Worm (Caenorhabditis elegans) whole organism, L1 larva: ENCODE results near the gene M88.4.

Experiments used
- aly-2 ChIP-seq: fragments of 150-350 bp; optimal IDR thresholded peaks from 2 replicates; lab custom pipeline; 2014; ENCODE audit warnings: missing biosample characterization, missing genetic modification characterization
- blmp-1 ChIP-seq: fragments of 150-350 bp; optimal IDR thresholded peaks from 2 replicates; lab custom pipeline; 2014; ENCODE audit warnings: missing biosample characterization, missing genetic modification characterization
- ceh-63 ChIP-seq: fragments of 200-800 bp; sonication (Bioruptor generic); optimal IDR thresholded peaks from 2 replicates; lab custom pipeline; 2018; ENCODE audit warnings: mild to moderate bottlenecking, missing genetic modification characterization, missing compliant biosample characterization
- ces-1 ChIP-seq: fragments of 150-350 bp; optimal IDR thresholded peaks from 2 replicates; lab custom pipeline; 2014; ENCODE audit warnings: missing biosample characterization, missing genetic modification reagents, missing genetic modification characterization
- efl-1 ChIP-seq, 4 experiments: fragments of 150-350 bp; optimal IDR thresholded peaks in 3 of 4; peaks in 1 of 4; 1 replicate in 1 of 4; 2 replicates in 3 of 4; lab custom pipeline; 2014; ENCODE audit warnings: missing biosample characterization in 2 of 4, missing genetic modification characterization in 2 of 4, missing genetic modification reagents in 2 of 4
- efl-3 ChIP-seq: fragments of 200-800 bp; sonication (Bioruptor generic); optimal IDR thresholded peaks from 2 replicates; lab custom pipeline; 2018; ENCODE audit warnings: mild to moderate bottlenecking, missing genetic modification characterization, missing compliant biosample characterization
- elt-2 ChIP-seq: sonication (generic microtip); optimal IDR thresholded peaks from 2 replicates; lab custom pipeline; 2016; ENCODE audit warnings: missing genetic modification characterization, mild to moderate bottlenecking, inconsistent platforms, missing compliant biosample characterization, missing genetic modification reagents
- elt-3 ChIP-seq, 6 experiments: fragments of 150-350 bp in 1 of 6; sonication (generic microtip); optimal IDR thresholded peaks; 2 replicates each; lab custom pipeline; 2017 to 2018; ENCODE audit warnings: missing biosample characterization in 6 of 6, missing genetic modification characterization in 6 of 6, inconsistent platforms in 1 of 6
- fkh-10 ChIP-seq: sonication (generic microtip); optimal IDR thresholded peaks from 2 replicates; lab custom pipeline; 2017; ENCODE audit warnings: missing biosample characterization, missing genetic modification reagents, missing genetic modification characterization
- fos-1 ChIP-seq: fragments of 150-350 bp; optimal IDR thresholded peaks from 2 replicates; lab custom pipeline; 2014; ENCODE audit warnings: missing biosample characterization, missing genetic modification characterization
- grh-1 ChIP-seq: fragments of 200-800 bp; sonication (Bioruptor generic); IDR thresholded peaks from 2 replicates; pipeline ENCODE4 v1.3.6; 2022; ENCODE audit warnings: missing genetic modification reagents, missing genetic modification characterization, missing compliant biosample characterization
- hlh-4 ChIP-seq: sonication (generic microtip); optimal IDR thresholded peaks from 2 replicates; lab custom pipeline; 2016; ENCODE audit warnings: mild to moderate bottlenecking, missing genetic modification characterization, missing compliant biosample characterization
- hpl-2 ChIP-seq: fragments of 150-350 bp; optimal IDR thresholded peaks from 2 replicates; lab custom pipeline; 2014; ENCODE audit warnings: missing biosample characterization, missing genetic modification reagents, missing genetic modification characterization
- irx-1 ChIP-seq: sonication (generic microtip); optimal IDR thresholded peaks from 2 replicates; lab custom pipeline; 2016; ENCODE audit warnings: missing genetic modification characterization, missing compliant biosample characterization
- jun-1 ChIP-seq: fragments of 150-350 bp; optimal IDR thresholded peaks from 2 replicates; lab custom pipeline; 2014; ENCODE audit warnings: missing biosample characterization, missing genetic modification reagents, missing genetic modification characterization
- lin-14 ChIP-seq: fragments of 200-800 bp; sonication (Bioruptor generic); optimal IDR thresholded peaks from 2 replicates; lab custom pipeline; 2018; ENCODE audit warnings: mild to moderate bottlenecking, missing genetic modification characterization, moderate library complexity, missing compliant biosample characterization
- lin-15B ChIP-seq: fragments of 150-350 bp; sonication (generic microtip); optimal IDR thresholded peaks from 3 replicates; lab custom pipeline; 2014; ENCODE audit warnings: missing biosample characterization, missing genetic modification characterization
- lin-35 ChIP-seq, 2 experiments: fragments of 150-350 bp; optimal IDR thresholded peaks; 2 replicates each; lab custom pipeline; 2014; ENCODE audit warnings: missing biosample characterization in 2 of 2, missing genetic modification characterization in 2 of 2, missing genetic modification reagents in 2 of 2
- mdl-1 ChIP-seq, 2 experiments: fragments of 150-350 bp; optimal IDR thresholded peaks; 2 replicates each; lab custom pipeline; 2014 to 2017; ENCODE audit warnings: missing biosample characterization in 2 of 2, missing genetic modification characterization in 2 of 2, inconsistent platforms in 1 of 2
- nhr-11 ChIP-seq: fragments of 150-350 bp; optimal IDR thresholded peaks from 2 replicates; lab custom pipeline; 2014; ENCODE audit warnings: missing biosample characterization, missing genetic modification characterization
- nhr-20 ChIP-seq: sonication (generic microtip); optimal IDR thresholded peaks from 2 replicates; lab custom pipeline; 2016; ENCODE audit warnings: mild to moderate bottlenecking, missing genetic modification characterization, missing compliant biosample characterization
- nhr-47 ChIP-seq: sonication (generic microtip); optimal IDR thresholded peaks from 2 replicates; lab custom pipeline; 2016; ENCODE audit warnings: mild to moderate bottlenecking, missing genetic modification characterization, moderate library complexity, missing compliant biosample characterization
- nhr-76 ChIP-seq: sonication (generic microtip); optimal IDR thresholded peaks from 2 replicates; lab custom pipeline; 2017; ENCODE audit warnings: missing biosample characterization, missing genetic modification characterization
- nhr-85 ChIP-seq: sonication (generic microtip); peaks from one replicate; lab custom pipeline; 2016; ENCODE audit warnings: missing genetic modification characterization, inconsistent platforms, missing compliant biosample characterization
- nhr-90 ChIP-seq: sonication (generic microtip); optimal IDR thresholded peaks from 2 replicates; lab custom pipeline; 2016; ENCODE audit warnings: mild to moderate bottlenecking, missing genetic modification characterization, missing compliant biosample characterization; ENCODE audit not compliant: poor library complexity
- pag-3 ChIP-seq: sonication (generic microtip); optimal IDR thresholded peaks from 2 replicates; lab custom pipeline; 2017; ENCODE audit warnings: missing genetic modification characterization, mild to moderate bottlenecking, missing compliant biosample characterization, antibody characterized with exemption, borderline replicate concordance; ENCODE audit not compliant: insufficient read depth
- pqm-1 ChIP-seq: sonication (generic microtip); optimal IDR thresholded peaks from 3 replicates; lab custom pipeline; 2017; ENCODE audit warnings: missing biosample characterization, missing genetic modification characterization
- skn-1 ChIP-seq: fragments of 150-350 bp; optimal IDR thresholded peaks from 2 replicates; lab custom pipeline; 2014; ENCODE audit warnings: missing biosample characterization, missing genetic modification characterization
- snpc-4 ChIP-seq: fragments of 150-350 bp; optimal IDR thresholded peaks from 2 replicates; lab custom pipeline; 2014; ENCODE audit warnings: missing biosample characterization, missing genetic modification characterization
- sox-4 ChIP-seq: sonication (generic microtip); optimal IDR thresholded peaks from 2 replicates; lab custom pipeline; 2016; ENCODE audit warnings: missing genetic modification characterization, missing compliant biosample characterization
- tbx-2 ChIP-seq: sonication (generic microtip); optimal IDR thresholded peaks from 2 replicates; lab custom pipeline; 2016; ENCODE audit warnings: missing genetic modification characterization, missing compliant biosample characterization
- unc-86 ChIP-seq: sonication (generic microtip); optimal IDR thresholded peaks from 2 replicates; lab custom pipeline; 2016; ENCODE audit warnings: missing genetic modification characterization, missing compliant biosample characterization
- vab-15 ChIP-seq: sonication (generic microtip); optimal IDR thresholded peaks from 2 replicates; lab custom pipeline; 2017; ENCODE audit warnings: missing genotype, mild to moderate bottlenecking, missing genetic modification characterization, missing compliant biosample characterization
- xbp-1 ChIP-seq: sonication (generic microtip); optimal IDR thresholded peaks from 2 replicates; lab custom pipeline; 2016; ENCODE audit warnings: missing genetic modification characterization, missing compliant biosample characterization
- zag-1 ChIP-seq: fragments of 150-350 bp; optimal IDR thresholded peaks from 2 replicates; lab custom pipeline; 2014; ENCODE audit warnings: missing biosample characterization, missing genetic modification characterization
- ztf-11 ChIP-seq, 2 experiments: sonication (generic microtip); optimal IDR thresholded peaks; 2 replicates each; lab custom pipeline; 2016 to 2017; ENCODE audit warnings: missing genetic modification characterization in 2 of 2, missing biosample characterization in 1 of 2, missing compliant biosample characterization in 1 of 2

The M88.4 gene

DNA sequence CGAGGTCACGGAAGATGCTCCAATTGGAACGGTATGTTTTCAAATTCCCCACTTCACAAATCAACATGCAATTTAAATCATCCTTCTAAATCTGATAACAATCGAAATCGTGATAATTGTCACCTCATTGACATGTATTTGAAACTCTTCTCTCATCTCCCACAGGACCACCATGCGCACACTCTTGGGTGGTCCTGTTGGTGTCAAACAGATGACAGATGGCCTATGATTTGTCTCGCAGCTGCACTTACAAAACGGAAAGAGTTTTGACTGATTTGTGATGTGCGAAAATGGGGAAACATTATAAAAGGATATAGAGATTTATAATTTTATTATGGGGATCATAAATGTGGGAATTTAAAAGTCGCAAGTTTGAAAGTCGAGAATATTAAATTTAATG lies 25.4 kb upstream of the M88.4 start:
- TF ChIP-seq lin-14 (GFP tag; lab: Kevin White, UChicago): peak; percentile 27
- no peak for TF ChIP-seq efl-3

DNA sequence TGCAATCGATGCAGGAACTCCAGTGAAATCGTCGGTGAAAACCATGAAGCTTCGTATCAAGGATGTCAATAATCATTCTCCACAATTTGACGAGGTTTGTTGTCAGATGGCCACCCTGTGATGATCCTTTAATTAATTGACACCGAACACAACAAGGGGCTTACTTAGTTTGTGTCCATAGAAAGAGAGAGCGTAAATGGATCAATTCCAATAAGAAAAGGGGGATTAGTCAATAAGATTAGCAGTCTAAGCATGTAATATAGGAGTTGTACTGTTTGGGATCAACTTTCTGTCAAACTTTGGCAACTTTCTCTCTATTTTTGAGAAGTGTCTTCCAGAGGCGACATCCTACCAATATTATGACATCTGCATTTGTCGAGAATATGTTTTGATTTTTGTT lies 24.8 kb upstream of the M88.4 start:
- no peak for TF ChIP-seq xbp-1 (tag; lab: Kevin White, UChicago)
- no peak for TF ChIP-seq pag-3 (tag; lab: Kevin White, UChicago)
- TF ChIP-seq unc-86 (tag; lab: Kevin White, UChicago): no peak
- TF ChIP-seq skn-1 (tag; lab: Kevin White, UChicago): no peak
- TF ChIP-seq sox-4 (tag; lab: Kevin White, UChicago): no peak
- no peak for TF ChIP-seq elt-3 (tag; optimal IDR thresholded peaks at IDR 0.05; lab: Kevin White, UChicago)
- TF ChIP-seq elt-2 (tag; lab: Kevin White, UChicago): no peak
- TF ChIP-seq aly-2 (tag; lab: Kevin White, UChicago): no peak
- TF ChIP-seq mdl-1 (tag; optimal IDR thresholded peaks at IDR 0.05; lab: Kevin White, UChicago): no peak
- TF ChIP-seq nhr-11 (tag; lab: Kevin White, UChicago): no peak
- no peak for TF ChIP-seq zag-1 (tag; lab: Kevin White, UChicago)
- no peak for TF ChIP-seq hlh-4
- no peak for TF ChIP-seq irx-1 (tag; lab: Kevin White, UChicago)
- no peak for TF ChIP-seq hpl-2
- no peak for TF ChIP-seq jun-1
- no peak for TF ChIP-seq ceh-63 (GFP tag; lab: Kevin White, UChicago)
- TF ChIP-seq lin-35 (GFP tag; optimal IDR thresholded peaks at IDR 0.05; lab: Kevin White, UChicago): no peak

DNA sequence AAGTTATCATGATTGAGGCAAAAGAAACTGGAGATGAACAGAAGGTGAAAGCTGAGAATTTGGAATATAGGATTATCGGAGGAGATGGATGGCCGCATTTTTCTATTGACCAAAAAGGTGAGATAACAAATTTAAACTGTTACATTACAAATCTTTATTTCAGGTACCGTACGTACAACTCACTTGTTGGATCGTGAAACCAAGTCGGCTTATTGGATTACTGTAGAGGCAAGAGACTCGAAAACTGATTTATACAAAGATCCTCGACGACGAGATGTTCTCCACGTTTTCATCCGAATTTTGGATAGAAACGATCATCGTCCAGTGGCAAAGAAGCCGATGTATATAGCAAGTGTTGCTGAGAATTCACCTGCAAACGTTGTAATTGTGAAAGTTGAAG lies 22.8 kb upstream of the M88.4 start:
- TF ChIP-seq ztf-11 (tag; optimal IDR thresholded peaks at IDR 0.05; lab: Kevin White, UChicago) (no peak), sox-4 (tag; lab: Kevin White, UChicago) (no peak), vab-15 (tag; lab: Kevin White, UChicago) (no peak), zag-1 (tag; lab: Kevin White, UChicago) (no peak), hlh-4 (no peak)

DNA sequence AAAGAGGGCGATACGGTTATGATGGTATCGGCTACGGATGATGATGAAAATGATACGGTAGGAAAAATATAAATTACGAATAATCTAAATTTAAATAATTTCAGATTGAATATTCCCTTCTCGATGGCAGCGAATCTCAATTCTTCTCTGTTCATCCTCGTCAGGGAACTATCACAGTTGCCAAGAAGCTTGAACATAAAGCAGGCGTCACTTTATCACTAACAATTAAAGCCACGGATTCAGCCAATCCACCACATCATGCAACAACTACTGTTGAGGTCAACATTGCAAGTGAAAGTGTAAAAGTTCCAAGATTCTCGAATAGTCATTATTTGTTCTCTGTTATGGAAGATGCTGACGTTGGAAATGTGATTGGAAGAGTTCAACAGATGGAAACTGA lies 17.9 kb upstream of the M88.4 start:
- no peak for TF ChIP-seq tbx-2 (tag; lab: Kevin White, UChicago)
- no peak for TF ChIP-seq ces-1
- TF ChIP-seq nhr-85 (tag; lab: Kevin White, UChicago): peak; percentile 46
- TF ChIP-seq efl-1 (optimal IDR thresholded peaks at IDR 0.05; lab: Kevin White, UChicago): no peak
- TF ChIP-seq efl-1 (GFP tag; optimal IDR thresholded peaks at IDR 0.05 in 1 of 2; lab: Kevin White, UChicago): peak in 1 of 2 experiments; percentile 34
- TF ChIP-seq, all 84 proteins: peak for 2

DNA sequence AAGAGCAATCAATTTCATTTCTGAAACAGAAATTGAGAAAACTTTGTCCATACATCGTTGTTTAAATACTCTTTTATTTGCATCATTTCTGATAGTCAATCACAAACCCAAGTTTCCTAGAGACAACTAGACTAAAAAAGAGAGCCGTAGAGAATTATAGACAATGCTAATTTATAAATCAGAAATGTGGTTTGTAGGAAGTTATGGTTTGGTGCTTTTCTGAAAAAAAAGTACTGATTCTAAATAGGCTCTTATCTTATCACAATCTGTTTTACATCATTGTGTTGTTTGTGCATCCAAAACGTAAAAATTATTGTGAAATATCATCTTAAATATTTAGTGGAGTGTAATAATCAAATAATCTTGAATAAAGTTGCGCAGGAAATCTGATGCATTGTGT lies 8.2 kb upstream of the M88.4 start, which contains the start of gene ugt-62:
ugt-62 (minus strand) TSS at position 20 of the 400 bp plus-strand sequence.
- TF ChIP-seq fkh-10 (GFP tag; lab: Kevin White, UChicago) (no peak), snpc-4 (no peak), nhr-47 (tag; lab: Kevin White, UChicago) (no peak), pqm-1 (tag; lab: Kevin White, UChicago) (peak; percentile 49), nhr-90 (tag; lab: Kevin White, UChicago) (peak; percentile 35), fos-1 (tag; lab: Kevin White, UChicago) (no peak), nhr-85 (tag; lab: Kevin White, UChicago) (no peak), nhr-76 (tag; lab: Kevin White, UChicago) (no peak), hpl-2 (no peak), nhr-20 (peak; percentile 20), elt-2 (tag; lab: Kevin White, UChicago) (peak; percentile 78), blmp-1 (tag; lab: Kevin White, UChicago) (no peak), lin-15B (tag; lab: Kevin White, UChicago) (no peak), grh-1 (GFP tag; lab: Robert Waterston, UW) (no peak), aly-2 (tag; lab: Kevin White, UChicago) (no peak), lin-35 (GFP tag; optimal IDR thresholded peaks at IDR 0.05; lab: Kevin White, UChicago) (peak in 1 of 2 experiments; percentile 7)
